Fruit fly (Drosophila melanogaster): ENCODE results near the gene CG43450.

Gene CG43450

dm6 chr3R:12194911-12195310, at the start of gene CG43450, which contains the start of gene eIF3d2:
CG43450 (plus strand) TSS chr3R:12195294.
eIF3d2 (minus strand) TSS chr3R:12195011.
- TF ChIP-seq CG8478 (optimal IDR thresholded peaks at IDR 0.05), result no peak
- TF ChIP-seq CTCF (optimal IDR thresholded peaks at IDR 0.05), result no peak

- TF ChIP-seq CG8478 (optimal IDR thresholded peaks at IDR 0.05) (no peak), CTCF (optimal IDR thresholded peaks at IDR 0.05) (no peak)
These were observed 36.6 kb upstream of the CG43450 start, which contains the start of gene dpr15 for dm6 chr3R:12158495-12158894. dpr15 (minus strand) TSS chr3R:12158595.

dm6 chr3R:12166086-12166485, 29.0 kb upstream of the CG43450 start, which contains the start of gene Cpn:
Cpn (minus strand) TSS chr3R:12166186.
- TF ChIP-seq CG8478 (optimal IDR thresholded peaks at IDR 0.05) (no peak), CTCF (optimal IDR thresholded peaks at IDR 0.05) (no peak)

DNA sequence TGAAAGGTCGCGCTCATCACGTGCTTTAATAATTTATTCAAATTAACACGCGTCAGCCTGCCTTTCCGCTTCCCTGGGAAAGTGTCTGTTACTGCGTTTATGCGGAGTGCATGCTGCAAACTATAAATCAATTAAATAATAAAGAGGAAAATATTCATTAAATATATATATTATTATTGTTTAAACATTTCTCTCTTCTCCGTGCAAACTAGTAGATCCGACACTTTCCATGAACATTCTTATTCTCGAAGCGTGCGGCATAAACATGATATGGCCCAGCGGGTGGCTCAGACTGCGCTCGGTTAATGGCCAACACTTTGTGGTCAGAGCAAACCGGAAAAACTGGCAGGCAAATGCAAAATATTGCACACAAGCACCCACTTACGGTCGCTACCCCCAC, 26.7 kb upstream of the CG43450 start:
- TF ChIP-seq CG8478 (optimal IDR thresholded peaks at IDR 0.05) (no peak), CTCF (optimal IDR thresholded peaks at IDR 0.05) (no peak)

DNA sequence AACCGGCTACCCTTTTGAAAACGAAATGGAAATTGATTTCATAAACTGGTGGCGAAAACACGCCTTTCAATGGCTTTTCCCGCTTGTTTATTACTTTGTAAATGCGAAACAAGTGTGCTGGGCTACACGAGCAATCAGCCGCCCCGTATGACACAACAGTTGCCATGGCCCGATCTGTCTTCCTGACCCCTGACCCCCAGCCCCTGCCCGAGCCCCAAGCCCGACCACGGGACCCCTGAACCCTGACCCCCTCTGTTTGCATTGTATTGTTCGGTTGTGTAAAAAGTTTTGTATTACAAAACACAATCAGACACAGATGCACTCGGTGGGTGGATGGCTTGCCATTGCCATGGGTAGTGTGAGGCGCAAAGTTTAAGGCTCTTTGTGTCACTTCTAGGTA, 9.5 kb upstream of the CG43450 start:
- TF ChIP-seq CTCF (optimal IDR thresholded peaks at IDR 0.05) (no peak), CG8478 (optimal IDR thresholded peaks at IDR 0.05) (no peak)

- TF ChIP-seq CG8478 (optimal IDR thresholded peaks at IDR 0.05), result no peak
- TF ChIP-seq CTCF (optimal IDR thresholded peaks at IDR 0.05), result no peak
These were observed 1.0 kb downstream of the CG43450 start for dm6 chr3R:12196100-12196499.

dm6 chr3R:12197641-12198040, 2.5 kb downstream of the CG43450 start, which contains the start of gene Adk1:
Adk1 (plus strand) TSS chr3R:12197941.
- TF ChIP-seq CTCF (optimal IDR thresholded peaks at IDR 0.05) (no peak), CG8478 (optimal IDR thresholded peaks at IDR 0.05) (no peak)

- no peak for TF ChIP-seq CG8478 (optimal IDR thresholded peaks at IDR 0.05)
- TF ChIP-seq CTCF (optimal IDR thresholded peaks at IDR 0.05), result no peak
These were observed 15.2 kb downstream of the CG43450 start, which contains the start of gene CG4830 for dm6 chr3R:12210260-12210659. CG4830 (minus strand) TSS chr3R:12210360.

- TF ChIP-seq CTCF (optimal IDR thresholded peaks at IDR 0.05), result no peak
- no peak for TF ChIP-seq CG8478 (optimal IDR thresholded peaks at IDR 0.05)
These were observed 16.5 kb downstream of the CG43450 start for dm6 chr3R:12211552-12211951.

dm6 chr3R:12214201-12214600, 19.1 kb downstream of the CG43450 start, which contains the start of gene CG14742:
CG14742 (plus strand) TSS chr3R:12214501.
- no peak for TF ChIP-seq CG8478 (optimal IDR thresholded peaks at IDR 0.05)
- no peak for TF ChIP-seq CTCF (optimal IDR thresholded peaks at IDR 0.05)

- no peak for TF ChIP-seq CG8478 (optimal IDR thresholded peaks at IDR 0.05)
- TF ChIP-seq CTCF (optimal IDR thresholded peaks at IDR 0.05), result no peak
These were observed 24.4 kb downstream of the CG43450 start, which contains the start of gene Cog1 for dm6 chr3R:12219497-12219896. Cog1 (minus strand) TSS chr3R:12219686.

- TF ChIP-seq CG8478 (optimal IDR thresholded peaks at IDR 0.05) (no peak), CTCF (optimal IDR thresholded peaks at IDR 0.05) (no peak)
These were observed 26.3 kb downstream of the CG43450 start, which contains the start of gene CG4860 for dm6 chr3R:12221366-12221916. CG4860 (minus strand) TSS chr3R:12221464.

dm6 chr3R:12222093-12222492, 27.0 kb downstream of the CG43450 start, which contains the start of gene Rsbp15:
Rsbp15 (plus strand) TSS chr3R:12222387.
- TF ChIP-seq CTCF (optimal IDR thresholded peaks at IDR 0.05), result peak; percentile 86 to 91
- no peak for TF ChIP-seq CG8478 (optimal IDR thresholded peaks at IDR 0.05)

DNA sequence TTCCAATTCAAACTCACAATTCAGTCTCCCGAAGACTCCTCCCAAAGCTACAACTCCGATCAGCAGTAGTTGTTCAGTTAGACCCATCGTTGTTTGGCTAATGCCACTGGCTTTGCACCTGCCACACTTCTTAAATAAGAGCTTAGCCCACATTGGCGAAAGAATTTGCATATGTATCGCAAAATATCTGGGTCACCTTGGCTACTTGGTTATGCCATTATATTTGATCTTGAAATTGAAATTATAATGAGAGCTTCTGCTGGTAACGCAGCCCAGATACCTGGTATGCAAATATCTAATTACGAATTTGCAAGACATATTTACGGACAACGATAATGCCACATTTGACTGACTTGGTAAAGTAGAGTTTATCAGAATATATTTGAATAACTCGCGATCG, 29.8 kb downstream of the CG43450 start, which contains the start of gene CG17404:
Gene CG17404 (minus strand): TSS at position 101 of the 400 bp plus-strand sequence.
- no peak for TF ChIP-seq CTCF (optimal IDR thresholded peaks at IDR 0.05)
- no peak for TF ChIP-seq CG8478 (optimal IDR thresholded peaks at IDR 0.05)

dm6 chr3R:12226239-12226638, 31.1 kb downstream of the CG43450 start, which contains the start of gene CG12256:
CG12256 (minus strand) TSS chr3R:12226339.
- no peak for TF ChIP-seq CG8478 (optimal IDR thresholded peaks at IDR 0.05)
- no peak for TF ChIP-seq CTCF (optimal IDR thresholded peaks at IDR 0.05)

DNA sequence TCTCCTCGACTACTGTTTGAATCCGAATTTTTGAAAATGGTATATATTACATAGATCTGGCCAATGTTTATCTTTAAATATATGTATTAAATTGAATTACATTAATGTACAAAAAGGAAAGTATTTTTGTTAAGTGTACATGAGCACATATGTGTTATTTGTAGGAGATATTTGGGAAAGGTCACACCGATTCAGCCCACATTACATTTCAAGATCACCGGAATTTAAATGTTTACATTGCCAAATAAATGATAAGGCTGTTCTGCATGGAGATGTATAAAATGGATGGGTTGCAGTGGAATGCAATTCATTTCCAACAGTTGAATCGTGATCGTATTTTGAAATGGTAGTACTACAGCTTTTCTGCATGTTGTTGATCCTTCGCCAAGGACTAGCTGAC, 34.0 kb downstream of the CG43450 start, which contains the start of gene CG3916:
Gene CG3916 (plus strand): TSS at position 301 of the 400 bp plus-strand sequence.
- TF ChIP-seq CG8478 (optimal IDR thresholded peaks at IDR 0.05) (no peak), CTCF (optimal IDR thresholded peaks at IDR 0.05) (no peak)

Data from S2 (cell line).